Worm (Caenorhabditis elegans): Measurements from ENCODE around the gene ifa-3.
A peak's percentile ranks its signal among the peaks of the same experiment; 100 is the strongest.

The ifa-3 gene

ce11 chrX:16298173-16298572 lies 28.3 kb upstream of the ifa-3 start (continued):
- TF ChIP-seq ztf-26 (tag; optimal IDR thresholded peaks at IDR 0.05) = peak; percentile 15
- TF ChIP-seq ceh-58 (GFP tag; IDR thresholded peaks at IDR 0.05) = no peak
- no peak for TF ChIP-seq akir-1 (GFP tag; optimal IDR thresholded peaks at IDR 0.05)
- TF ChIP-seq hmg-1.2 (GFP tag; IDR thresholded peaks at IDR 0.05) = peak; percentile 80
- TF ChIP-seq tbp1 (GFP tag; optimal IDR thresholded peaks at IDR 0.05) = peak; percentile 94
- peak; percentile 4 for TF ChIP-seq hlh-12 (tag; optimal IDR thresholded peaks at IDR 0.05)
- TF ChIP-seq nhr-90 (tag; optimal IDR thresholded peaks at IDR 0.05) = peak; percentile 79
- TF ChIP-seq cebp-2 (GFP tag; IDR thresholded peaks at IDR 0.05) = no peak
- peak; percentile 72 for TF ChIP-seq snpc-1.1 (tag; optimal IDR thresholded peaks at IDR 0.05; ENCODE audit: insufficient read depth)
- no peak for TF ChIP-seq dpff-1 (tag; optimal IDR thresholded peaks at IDR 0.05)
- no peak for TF ChIP-seq F39B2.1 (GFP tag; IDR thresholded peaks at IDR 0.05)
- no peak for TF ChIP-seq ceh-91 (GFP tag; IDR thresholded peaks at IDR 0.05)
- TF ChIP-seq hrde-1 (tag; optimal IDR thresholded peaks at IDR 0.05; ENCODE audit: borderline replicate concordance) = no peak
- TF ChIP-seq zim-3 (tag; optimal IDR thresholded peaks at IDR 0.05) = peak; percentile 71
- peak in 1 of 2 experiments; percentile 41 for TF ChIP-seq let-607 (tag; optimal IDR thresholded peaks at IDR 0.05)
- TF ChIP-seq xnd-1 (tag; optimal IDR thresholded peaks at IDR 0.05) = no peak
- TF ChIP-seq ceh-27 (GFP tag; optimal IDR thresholded peaks at IDR 0.05) = peak; percentile 33
- TF ChIP-seq snpc-4 (GFP tag; optimal IDR thresholded peaks at IDR 0.05) = peak; percentile 46
- TF ChIP-seq snpc-4 (tag; optimal IDR thresholded peaks at IDR 0.05) = peak in 3 of 4 experiments; percentile 63 to 79 (median 73)
- no peak for TF ChIP-seq Y67H2A.10 (GFP tag; conservative IDR thresholded peaks at IDR 0.05)
- peak; percentile 7 for TF ChIP-seq nhr-80 (tag; optimal IDR thresholded peaks at IDR 0.05)
- TF ChIP-seq Y53F4B.3 (GFP tag; IDR thresholded peaks at IDR 0.05) = no peak
- no peak for TF ChIP-seq F49E8.2 (tag; optimal IDR thresholded peaks at IDR 0.05; ENCODE audit: insufficient read depth)
- TF ChIP-seq lir-1 (GFP tag; conservative IDR thresholded peaks at IDR 0.05) = no peak
- no peak for TF ChIP-seq B0336.3 (GFP tag; IDR thresholded peaks at IDR 0.05)
- TF ChIP-seq rcor-1 (GFP tag; IDR thresholded peaks at IDR 0.05) = peak; percentile 67
- peak; percentile 25 for TF ChIP-seq repo-1 (tag; optimal IDR thresholded peaks at IDR 0.05)
- 0 out of 2 replicates have a peak, but pooled peaks have one; percentile 33 for TF ChIP-seq Y53G8AR.9 (GFP tag; conservative IDR thresholded peaks at IDR 0.05)
- no peak for TF ChIP-seq nhr-120 (GFP tag; IDR thresholded peaks at IDR 0.05)
- no peak for TF ChIP-seq zfh-2 (GFP tag; conservative IDR thresholded peaks at IDR 0.05)
- TF ChIP-seq Y95B8A.8 (GFP tag; IDR thresholded peaks at IDR 0.05) = no peak
- peak; percentile 87; the same call in 1 of the 2 replicates for TF ChIP-seq ceh-40 (GFP tag; IDR thresholded peaks at IDR 0.05)
- peak; percentile 25 for TF ChIP-seq atf-7 (tag; optimal IDR thresholded peaks at IDR 0.05)
- TF ChIP-seq madf-10 (tag; optimal IDR thresholded peaks at IDR 0.05) = peak; percentile 75
- TF ChIP-seq F23B12.7 (tag; optimal IDR thresholded peaks at IDR 0.05; ENCODE audit: insufficient read depth) = peak; percentile 68
- TF ChIP-seq ceh-100 (GFP tag; IDR thresholded peaks at IDR 0.05) = no peak
- no peak for TF ChIP-seq ztf-6 (GFP tag; IDR thresholded peaks at IDR 0.05)
- TF ChIP-seq ztf-3 (GFP tag; optimal IDR thresholded peaks at IDR 0.05) = no peak
- TF ChIP-seq mes-4 (tag; optimal IDR thresholded peaks at IDR 0.05) = peak; percentile 69
- no peak for TF ChIP-seq ekl-4 (GFP tag; IDR thresholded peaks at IDR 0.05)
- peak; percentile 25 for TF ChIP-seq lin-54 (GFP tag; optimal IDR thresholded peaks at IDR 0.05)
- no peak for TF ChIP-seq mel-28 (tag; optimal IDR thresholded peaks at IDR 0.05; ENCODE audit: borderline replicate concordance)
- peak; percentile 88 for TF ChIP-seq B0261.1 (tag; optimal IDR thresholded peaks at IDR 0.05)
- no peak for TF ChIP-seq nfya-1 (tag; optimal IDR thresholded peaks at IDR 0.05; ENCODE audit: borderline replicate concordance, insufficient read depth)
- peak; percentile 7 for TF ChIP-seq F10E7.11 (tag; optimal IDR thresholded peaks at IDR 0.05)
- no peak for TF ChIP-seq ets-4 (GFP tag; optimal IDR thresholded peaks at IDR 0.05)
- TF ChIP-seq ZK185.1 (tag; optimal IDR thresholded peaks at IDR 0.05; ENCODE audit: poor library complexity, severe bottlenecking) = peak; percentile 86
- TF ChIP-seq egrh-3 (GFP tag; IDR thresholded peaks at IDR 0.05) = peak; percentile 8; the same call in 1 of the 2 replicates

All from whole organism, young adult.